Fruit fly (Drosophila melanogaster) whole organism, embryonic: Measurements from ENCODE around the gene CG18749.

ENCODE experiments used
- Abd-B ChIP-seq: fragments of 200-800 bp; sonication (Bioruptor generic); optimal IDR thresholded peaks from 2 replicates; lab custom pipeline; 2018; ENCODE audit warnings: missing biosample characterization, mild to moderate bottlenecking, missing genetic modification characterization, moderate library complexity
- B-H2 ChIP-seq: fragments of 200-800 bp; sonication (Bioruptor generic); optimal IDR thresholded peaks from 2 replicates; lab custom pipeline; 2018; ENCODE audit warnings: missing biosample characterization, mild to moderate bottlenecking, missing genetic modification characterization
- Bgb ChIP-seq: fragments of 200-800 bp; sonication (Bioruptor generic); IDR thresholded peaks from 2 replicates; pipeline ENCODE4 v1.3.6; 2022; ENCODE audit warnings: missing biosample characterization, missing genetic modification characterization; ENCODE audit not compliant: partially characterized antibody
- BtbVII ChIP-seq: fragments of 200-800 bp; sonication (Bioruptor generic); optimal IDR thresholded peaks from 3 replicates; lab custom pipeline; 2017; ENCODE audit warnings: missing biosample characterization, mild to moderate bottlenecking, missing genetic modification characterization
- CG10543 ChIP-seq: fragments of 200-800 bp; sonication (Bioruptor generic); optimal IDR thresholded peaks from 3 replicates; lab custom pipeline; 2017; ENCODE audit warnings: missing biosample characterization, mild to moderate bottlenecking, missing genetic modification characterization, moderate library complexity
- CG10959 ChIP-seq: fragments of 200-800 bp; sonication (Bioruptor generic); IDR thresholded peaks from 2 replicates; pipeline ENCODE4 v1.3.6; 2022; ENCODE audit warnings: missing biosample characterization, missing genetic modification characterization
- CG12155 ChIP-seq: fragments of 200-800 bp; sonication (Bioruptor generic); optimal IDR thresholded peaks from 3 replicates; lab custom pipeline; 2016; ENCODE audit warnings: missing biosample characterization, missing genetic modification characterization
- CG15601 ChIP-seq: fragments of 200-800 bp; sonication (Bioruptor generic); optimal IDR thresholded peaks from 3 replicates; lab custom pipeline; 2019; ENCODE audit warnings: missing biosample characterization, mild to moderate bottlenecking, missing genetic modification characterization, moderate library complexity
- CG16779 ChIP-seq: fragments of 200-800 bp; sonication (Bioruptor generic); IDR thresholded peaks from 2 replicates; pipeline ENCODE4 v1.3.6; 2022; ENCODE audit warnings: missing biosample characterization, missing genetic modification characterization
- CG2875 ChIP-seq: fragments of 200-800 bp; sonication (Bioruptor generic); optimal IDR thresholded peaks from 2 replicates; lab custom pipeline; 2017; ENCODE audit warnings: missing biosample characterization, mild to moderate bottlenecking, missing genetic modification characterization, missing genetic modification reagents
- CG33213 ChIP-seq: fragments of 200-800 bp; sonication (Bioruptor generic); optimal IDR thresholded peaks from 3 replicates; lab custom pipeline; 2016; ENCODE audit warnings: missing biosample characterization, missing genetic modification characterization
- CG34224 ChIP-seq: fragments of 200-800 bp; sonication (Bioruptor generic); IDR thresholded peaks from 3 replicates; pipeline ENCODE4 v1.3.6; 2022; ENCODE audit warnings: missing biosample characterization, missing genetic modification characterization; ENCODE audit not compliant: partially characterized antibody
- CG42726 ChIP-seq: fragments of 200-800 bp; sonication (Bioruptor generic); IDR thresholded peaks from 2 replicates; pipeline ENCODE4 v1.3.6; 2022; ENCODE audit warnings: missing biosample characterization, missing genetic modification characterization; ENCODE audit not compliant: partially characterized antibody
- CG4404 ChIP-seq: fragments of 200-800 bp; sonication (Bioruptor generic); IDR thresholded peaks from 2 replicates; pipeline ENCODE4 v1.3.6; 2022; ENCODE audit warnings: missing biosample characterization, missing genetic modification characterization
- CG6689 ChIP-seq: fragments of 200-800 bp; sonication (Bioruptor generic); IDR thresholded peaks from 2 replicates; pipeline ENCODE4 v1.3.6; 2022; ENCODE audit warnings: missing biosample characterization, missing genetic modification characterization
- CG6791 ChIP-seq: fragments of 200-800 bp; sonication (Bioruptor generic); IDR thresholded peaks from 3 replicates; pipeline ENCODE4 v1.3.6; 2022; ENCODE audit warnings: missing biosample characterization, missing genetic modification characterization; ENCODE audit not compliant: partially characterized antibody
- CG6813 ChIP-seq: fragments of 200-800 bp; sonication (Bioruptor generic); optimal IDR thresholded peaks from 2 replicates; lab custom pipeline; 2017; ENCODE audit warnings: missing biosample characterization, missing genetic modification characterization, mild to moderate bottlenecking, moderate library complexity, missing genetic modification reagents
- CG7372 ChIP-seq: fragments of 200-800 bp; sonication (Bioruptor generic); IDR thresholded peaks from 2 replicates; pipeline ENCODE4 v1.3.6; 2022; ENCODE audit warnings: missing biosample characterization, missing genetic modification characterization
- CG8281 ChIP-seq: fragments of 200-800 bp; sonication (Bioruptor generic); optimal IDR thresholded peaks from 2 replicates; lab custom pipeline; 2018; ENCODE audit warnings: missing biosample characterization, mild to moderate bottlenecking, missing genetic modification characterization, moderate library complexity
- CG8478 ChIP-seq: fragments of >200 bp; optimal IDR thresholded peaks from 2 replicates; lab custom pipeline; 2018
- Lim3 ChIP-seq: fragments of 200-800 bp; sonication (Bioruptor generic); IDR thresholded peaks from 2 replicates; pipeline ENCODE4 v1.3.6; 2022; ENCODE audit warnings: missing biosample characterization, missing genetic modification characterization
- Med ChIP-seq: fragments of 200-800 bp; sonication (Bioruptor generic); peaks from one replicate; lab custom pipeline; 2016; ENCODE audit warnings: missing biosample characterization, missing genetic modification characterization, mild to moderate bottlenecking, inconsistent platforms, moderate library complexity
- NC2α ChIP-seq: fragments of 200-800 bp; sonication (Bioruptor generic); optimal IDR thresholded peaks from 2 replicates; lab custom pipeline; 2016; ENCODE audit warnings: missing biosample characterization, missing genetic modification characterization
- Opbp ChIP-seq: fragments of 200-800 bp; sonication (Bioruptor generic); IDR thresholded peaks from 3 replicates; pipeline ENCODE4 v1.3.6; 2022; ENCODE audit warnings: missing biosample characterization, missing genetic modification characterization; ENCODE audit not compliant: partially characterized antibody
- Pdp1 ChIP-seq, 2 experiments: fragments of 200-800 bp; sonication (Bioruptor generic); optimal IDR thresholded peaks; 3 replicates each; lab custom pipeline; 2016; ENCODE audit warnings: missing biosample characterization in 2 of 2, missing genetic modification characterization in 2 of 2, mild to moderate bottlenecking in 1 of 2, moderate library complexity in 1 of 2
- Sry-δ ChIP-seq: fragments of 200-800 bp; sonication (Bioruptor generic); optimal IDR thresholded peaks from 2 replicates; lab custom pipeline; 2016; ENCODE audit warnings: missing biosample characterization, missing genetic modification characterization
- Trl ChIP-seq, 3 experiments: fragments of >200 bp in 2 of 3; fragments of 200-800 bp in 1 of 3; sonication (Bioruptor generic) in 1 of 3; optimal IDR thresholded peaks; 2 replicates in 1 of 3; 3 replicates in 2 of 3; lab custom pipeline; 2016 to 2017; ENCODE audit warnings: missing biosample characterization in 1 of 3, missing genetic modification characterization in 1 of 3
- ara ChIP-seq: fragments of 200-800 bp; sonication (Bioruptor generic); IDR thresholded peaks from 2 replicates; pipeline ENCODE4 v1.3.6; 2022; ENCODE audit warnings: missing biosample characterization, missing genetic modification characterization
- chif ChIP-seq, 2 experiments: fragments of 200-800 bp; sonication (Bioruptor generic); optimal IDR thresholded peaks; 3 replicates each; lab custom pipeline; 2016; ENCODE audit warnings: missing biosample characterization in 2 of 2, missing genetic modification characterization in 2 of 2
- gsb-n ChIP-seq: fragments of 200-800 bp; sonication (Bioruptor generic); optimal IDR thresholded peaks from 3 replicates; lab custom pipeline; 2018; ENCODE audit warnings: missing biosample characterization, mild to moderate bottlenecking, missing genetic modification characterization
- inv ChIP-seq: fragments of 200-800 bp; sonication (Bioruptor generic); IDR thresholded peaks from 2 replicates; pipeline ENCODE4 v1.3.6; 2022; ENCODE audit warnings: missing biosample characterization, missing genetic modification characterization; ENCODE audit not compliant: partially characterized antibody
- kay ChIP-seq: fragments of 200-800 bp; sonication (Bioruptor generic); optimal IDR thresholded peaks from 2 replicates; lab custom pipeline; 2016; ENCODE audit warnings: missing biosample characterization, missing genetic modification characterization
- lbe ChIP-seq: fragments of 200-800 bp; sonication (Bioruptor generic); optimal IDR thresholded peaks from 2 replicates; lab custom pipeline; 2016; ENCODE audit warnings: missing biosample characterization, mild to moderate bottlenecking, missing genetic modification characterization
- lola ChIP-seq, 3 experiments: fragments of >200 bp in 2 of 3; fragments of 200-800 bp in 1 of 3; sonication (Bioruptor generic) in 1 of 3; optimal IDR thresholded peaks; 2 replicates each; lab custom pipeline; 2017 to 2019; ENCODE audit warnings: missing biosample characterization in 3 of 3, missing genetic modification characterization in 3 of 3, mild to moderate bottlenecking in 1 of 3, moderate library complexity in 1 of 3
- maf-S ChIP-seq: fragments of 200-800 bp; sonication (Bioruptor generic); optimal IDR thresholded peaks from 2 replicates; lab custom pipeline; 2016; ENCODE audit warnings: missing biosample characterization, missing genetic modification characterization
- mld ChIP-seq: fragments of 200-800 bp; sonication (Bioruptor generic); IDR thresholded peaks from 3 replicates; pipeline ENCODE4 v1.3.6; 2022; ENCODE audit warnings: missing biosample characterization, missing genetic modification characterization; ENCODE audit not compliant: partially characterized antibody
- pfk ChIP-seq: fragments of 200-800 bp; sonication (Bioruptor generic); optimal IDR thresholded peaks from 2 replicates; lab custom pipeline; 2018; ENCODE audit warnings: missing biosample characterization, mild to moderate bottlenecking, missing genetic modification characterization, moderate library complexity
- pho ChIP-seq: fragments of 200-800 bp; sonication (Bioruptor generic); optimal IDR thresholded peaks from 2 replicates; lab custom pipeline; 2016; ENCODE audit warnings: missing biosample characterization, missing genetic modification characterization
- salm ChIP-seq: fragments of 200-800 bp; sonication (Bioruptor generic); optimal IDR thresholded peaks from 2 replicates; lab custom pipeline; 2018; ENCODE audit warnings: missing biosample characterization, mild to moderate bottlenecking, missing genetic modification characterization
- scrt ChIP-seq: fragments of 200-800 bp; sonication (Bioruptor generic); optimal IDR thresholded peaks from 2 replicates; lab custom pipeline; 2018; ENCODE audit warnings: missing biosample characterization, mild to moderate bottlenecking, missing genetic modification characterization, moderate library complexity
- sima ChIP-seq: fragments of 200-800 bp; sonication (Bioruptor generic); optimal IDR thresholded peaks from 2 replicates; lab custom pipeline; 2016; ENCODE audit warnings: missing biosample characterization, missing genetic modification characterization
- sob ChIP-seq: fragments of 200-800 bp; sonication (Bioruptor generic); IDR thresholded peaks from 2 replicates; pipeline ENCODE4 v1.3.6; 2022; ENCODE audit warnings: missing biosample characterization, missing genetic modification characterization
- twi ChIP-seq: fragments of 200-800 bp; optimal IDR thresholded peaks from 2 replicates; lab custom pipeline; 2019; ENCODE audit warnings: missing biosample characterization, mild to moderate bottlenecking, missing genetic modification characterization, moderate library complexity
- tx ChIP-seq: fragments of 200-800 bp; sonication (Bioruptor generic); optimal IDR thresholded peaks from 2 replicates; lab custom pipeline; 2016; ENCODE audit warnings: missing biosample characterization, missing genetic modification characterization
- vnd ChIP-seq: fragments of 200-800 bp; sonication (Bioruptor generic); IDR thresholded peaks from 3 replicates; pipeline ENCODE4 v1.3.6; 2022; ENCODE audit warnings: missing biosample characterization, missing genetic modification characterization; ENCODE audit not compliant: partially characterized antibody
- yki ChIP-seq: fragments of >200 bp; optimal IDR thresholded peaks from 3 replicates; lab custom pipeline; 2018
- zf30C ChIP-seq: fragments of 200-800 bp; sonication (Bioruptor generic); optimal IDR thresholded peaks from 3 replicates; lab custom pipeline; 2018; ENCODE audit warnings: missing biosample characterization, mild to moderate bottlenecking, missing genetic modification characterization

CG18749 gene

dm6 chr3R:8264302-8265080 lies 20.6 kb downstream of the CG18749 start, which contains the start of the genes RPA1 and Mcm2 (continued):
- TF ChIP-seq CG6791 (GFP tag; lab: Robert Waterston, UW) (peak; percentile 43; the same call in 1 of the 3 replicates), Pdp1 (GFP tag; optimal IDR thresholded peaks at IDR 0.05; lab: Kevin White, UChicago) (peak in 1 of 2 experiments; percentile 70), CG7372 (GFP tag; lab: Robert Waterston, UW) (peak; percentile 72; the same call in 1 of the 2 replicates), sima (no peak), pho (GFP tag; lab: Kevin White, UChicago) (peak; percentile 68), CG4404 (peak; percentile 65), maf-S (GFP tag; lab: Kevin White, UChicago) (peak; percentile 23), scrt (GFP tag; lab: Kevin White, UChicago) (peak; percentile 55), B-H2 (GFP tag; lab: Kevin White, UChicago) (peak; percentile 68), kay (peak; percentile 47), chif (GFP tag; optimal IDR thresholded peaks at IDR 0.05; lab: Kevin White, UChicago) (peak in 1 of 2 experiments; percentile 66), lbe (peak; percentile 49), zf30C (no peak), BtbVII (peak; percentile 55), Med (GFP tag; lab: Kevin White, UChicago) (peak; percentile 88), Trl (optimal IDR thresholded peaks at IDR 0.05; lab: Kevin White, UChicago) (no peak), Trl (GFP tag; optimal IDR thresholded peaks at IDR 0.05; lab: Kevin White, UChicago) (peak; percentile 64), CG12155 (GFP tag; lab: Kevin White, UChicago) (peak; percentile 84), CG16779 (GFP tag; lab: Robert Waterston, UW) (0 out of 2 replicates have a peak, but pooled peaks have one; percentile 24), Lim3 (GFP tag; lab: Robert Waterston, UW) (no peak), Opbp (GFP tag; lab: Robert Waterston, UW) (peak; percentile 10; the same call in 1 of the 3 replicates), CG8281 (peak; percentile 50), inv (no peak), twi (tag; lab: Kevin White, UChicago) (peak; percentile 72), sob (GFP tag; lab: Robert Waterston, UW) (peak; percentile 72), NC2α (no peak), CG10543 (GFP tag; lab: Kevin White, UChicago) (peak; percentile 89), CG6813 (GFP tag; lab: Kevin White, UChicago) (peak; percentile 47), mld (GFP tag; lab: Robert Waterston, UW) (no peak), yki (lab: Kevin White, UChicago) (no peak), CG6689 (GFP tag; lab: Robert Waterston, UW) (peak; percentile 81), CG15601 (tag; lab: Kevin White, UChicago) (peak; percentile 47), ara (GFP tag; lab: Robert Waterston, UW) (peak; percentile 56), pfk (GFP tag; lab: Kevin White, UChicago) (no peak), salm (tag; lab: Kevin White, UChicago) (peak; percentile 38), Sry-δ (GFP tag; lab: Kevin White, UChicago) (no peak), CG10959 (GFP tag; lab: Robert Waterston, UW) (peak; percentile 51), CG42726 (0 out of 2 replicates have a peak, but pooled peaks have one; percentile 38), vnd (GFP tag; lab: Robert Waterston, UW) (no peak), CG34224 (no peak), gsb-n (tag; lab: Kevin White, UChicago) (peak; percentile 33), CG33213 (GFP tag; lab: Kevin White, UChicago) (no peak), CG8478 (no peak), Bgb (GFP tag; lab: Robert Waterston, UW) (peak; percentile 36; the same call in 1 of the 2 replicates), Abd-B (GFP tag; lab: Kevin White, UChicago) (peak; percentile 81), lola (GFP tag; optimal IDR thresholded peaks at IDR 0.05; lab: Kevin White, UChicago) (peak in 1 of 3 experiments; percentile 79), tx (GFP tag; lab: Kevin White, UChicago) (peak; percentile 10), CG2875 (GFP tag; lab: Kevin White, UChicago) (peak; percentile 28)
